Worm (Caenorhabditis elegans) whole organism, young adult: ENCODE measurements around the gene K02C4.3.

Experiments
- F33H1.4 ChIP-seq: fragments of 200-800 bp; sonication (Bioruptor generic); IDR thresholded peaks from 2 replicates; pipeline ENCODE4 v1.3.6; 2022; ENCODE audit warnings: missing genetic modification reagents, missing genetic modification characterization, missing compliant biosample characterization
- aptf-2 ChIP-seq: fragments of 200-800 bp; sonication (Bioruptor generic); conservative IDR thresholded peaks from 2 replicates; pipeline ENCODE4 v1.3.6; 2022; ENCODE audit warnings: missing genetic modification reagents, missing genetic modification characterization, missing compliant biosample characterization
- chd-7 ChIP-seq: sonication (generic microtip); optimal IDR thresholded peaks from 2 replicates; lab custom pipeline; 2016; ENCODE audit warnings: mild to moderate bottlenecking, missing genetic modification characterization, moderate library complexity, missing compliant biosample characterization
- lsl-1 ChIP-seq: fragments of 200-800 bp; sonication (Bioruptor generic); optimal IDR thresholded peaks from 2 replicates; lab custom pipeline; 2018; ENCODE audit warnings: mild to moderate bottlenecking, missing genetic modification characterization, moderate library complexity, missing compliant biosample characterization

DNA sequence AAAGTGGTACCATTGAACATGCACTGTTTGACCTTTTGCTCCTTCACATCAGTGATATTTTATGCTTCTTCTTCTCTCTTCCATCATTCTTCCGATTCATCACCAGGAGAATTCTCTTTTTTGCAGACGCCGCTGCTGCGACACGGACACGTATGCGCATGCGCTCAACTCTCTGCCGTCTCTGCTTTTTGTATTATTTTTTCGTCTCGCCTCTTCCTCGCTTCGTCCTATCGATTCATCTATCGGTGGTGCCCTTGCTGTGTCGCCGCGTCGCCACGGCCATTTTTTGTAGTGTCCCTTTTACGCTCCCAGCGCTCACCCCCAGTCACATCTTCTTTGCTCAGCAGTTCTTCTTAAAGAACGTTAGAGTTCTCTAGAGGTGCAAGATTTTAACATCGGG, 39.5 kb upstream of the K02C4.3 start:
- no peak for TF ChIP-seq lsl-1 (GFP tag; lab: Kevin White, UChicago)
- no peak for TF ChIP-seq aptf-2 (GFP tag; lab: Robert Waterston, UW)
- TF ChIP-seq chd-7 (tag; lab: Kevin White, UChicago) = no peak
- TF ChIP-seq F33H1.4 (GFP tag; lab: Robert Waterston, UW) = no peak
